Fruit fly (Drosophila melanogaster): Measurements from ENCODE around the gene okr.

Gene okr

DNA sequence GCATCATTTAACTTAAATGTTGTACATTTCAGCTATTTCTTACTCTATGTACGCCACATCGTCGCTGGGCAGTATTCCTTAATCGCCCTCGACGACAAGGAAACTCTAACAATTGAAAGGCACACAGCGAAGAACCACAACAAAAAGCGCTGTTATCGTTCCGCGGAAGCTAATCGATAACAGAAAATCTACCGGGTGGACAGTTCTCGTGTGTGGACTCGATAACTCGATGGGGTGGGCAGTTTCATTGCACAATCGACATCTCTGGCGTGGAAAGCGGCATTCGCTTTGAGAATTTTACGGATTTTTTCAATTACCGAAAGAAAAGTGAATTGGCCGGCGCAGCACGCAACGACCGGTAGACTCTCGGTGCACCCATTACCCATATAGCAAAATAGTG is 30.4 kb upstream of the okr start, which contains the start of the genes alpha4GT1 and Prp40 (continued):
- TF ChIP-seq gfzf (GFP tag; optimal IDR thresholded peaks at IDR 0.05) (peak; percentile 27), Med (GFP tag) (peak; percentile 39), MBD-R2 (GFP tag; IDR thresholded peaks at IDR 0.05) (peak; percentile 98), BEAF-32 (GFP tag; optimal IDR thresholded peaks at IDR 0.05) (peak; percentile 64), CG1832 (GFP tag; optimal IDR thresholded peaks at IDR 0.05) (no peak), CG12942 (GFP tag; optimal IDR thresholded peaks at IDR 0.05) (no peak), MESR4 (GFP tag; optimal IDR thresholded peaks at IDR 0.05) (peak; percentile 77), CG1647 (GFP tag; optimal IDR thresholded peaks at IDR 0.05) (no peak), ci (GFP tag; IDR thresholded peaks at IDR 0.05) (no peak), Nf-YC (tag; optimal IDR thresholded peaks at IDR 0.05) (no peak), amos (GFP tag; IDR thresholded peaks at IDR 0.05; ENCODE audit: partially characterized antibody) (peak; percentile 80), nau (GFP tag; optimal IDR thresholded peaks at IDR 0.05) (no peak), shn (GFP tag; optimal IDR thresholded peaks at IDR 0.05) (no peak), zen2 (GFP tag; IDR thresholded peaks at IDR 0.05; ENCODE audit: partially characterized antibody) (peak; percentile 90), CG13287 (GFP tag; IDR thresholded peaks at IDR 0.05; ENCODE audit: partially characterized antibody) (peak; percentile 87), CG16813 (GFP tag; IDR thresholded peaks at IDR 0.05; ENCODE audit: partially characterized antibody) (peak; percentile 81), Sry-β (GFP tag; optimal IDR thresholded peaks at IDR 0.05) (peak; percentile 90), NFAT (GFP tag; IDR thresholded peaks at IDR 0.05) (0 out of 2 replicates have a peak, but pooled peaks have one; percentile 15), CG9797 (GFP tag; optimal IDR thresholded peaks at IDR 0.05) (peak; percentile 4)

DNA sequence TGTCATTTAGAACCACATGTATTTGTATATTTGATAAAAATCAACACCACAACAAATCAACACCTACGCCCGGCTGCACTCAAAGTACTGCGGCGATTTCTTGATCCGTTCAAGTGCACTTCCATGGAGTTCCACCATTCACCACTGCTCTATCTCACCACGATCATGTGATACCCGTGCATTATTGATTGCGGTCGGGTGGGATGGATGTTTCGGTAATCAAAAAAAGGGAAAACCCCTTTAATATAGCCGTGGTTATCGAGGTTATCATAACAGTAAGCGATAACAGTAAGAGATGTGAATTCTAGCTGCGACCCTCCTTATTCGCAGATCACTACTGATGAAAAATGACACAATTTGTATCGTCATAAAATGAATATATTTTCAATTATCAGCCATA is 25.7 kb upstream of the okr start, which contains the start of the genes CG17224 and CG17264:
Gene CG17224 (minus strand): TSS at position 97 of the 400 bp plus-strand sequence.
Gene CG17264 (plus strand): TSS at position 297 of the 400 bp plus-strand sequence.
- TF ChIP-seq CG15073 (GFP tag; optimal IDR thresholded peaks at IDR 0.05) (no peak), dan (GFP tag; IDR thresholded peaks at IDR 0.05) (no peak), pzg (GFP tag; optimal IDR thresholded peaks at IDR 0.05) (no peak), CG31224 (GFP tag; IDR thresholded peaks at IDR 0.05) (no peak), CG14860 (GFP tag; IDR thresholded peaks at IDR 0.05; ENCODE audit: partially characterized antibody) (no peak), CG3281 (GFP tag; optimal IDR thresholded peaks at IDR 0.05) (no peak), Mes4 (GFP tag; optimal IDR thresholded peaks at IDR 0.05) (no peak), Max (GFP tag; optimal IDR thresholded peaks at IDR 0.05) (no peak), oc (tag; optimal IDR thresholded peaks at IDR 0.05) (no peak), insv (GFP tag; optimal IDR thresholded peaks at IDR 0.05) (no peak), Sry-β (GFP tag; optimal IDR thresholded peaks at IDR 0.05) (no peak), CG11504 (tag; optimal IDR thresholded peaks at IDR 0.05) (no peak), CG13287 (GFP tag; IDR thresholded peaks at IDR 0.05; ENCODE audit: partially characterized antibody) (no peak), CG7987 (GFP tag; optimal IDR thresholded peaks at IDR 0.05) (no peak), Fer2 (tag; optimal IDR thresholded peaks at IDR 0.05) (no peak), Usf (GFP tag; optimal IDR thresholded peaks at IDR 0.05) (no peak), sens (GFP tag) (peak; percentile 73), Nf-YC (tag; optimal IDR thresholded peaks at IDR 0.05) (no peak), trem (tag; optimal IDR thresholded peaks at IDR 0.05) (peak; percentile 20), amos (GFP tag; IDR thresholded peaks at IDR 0.05; ENCODE audit: partially characterized antibody) (no peak), CG15514 (GFP tag; optimal IDR thresholded peaks at IDR 0.05) (no peak), chif (GFP tag; optimal IDR thresholded peaks at IDR 0.05) (no peak), nerfin-1 (tag; optimal IDR thresholded peaks at IDR 0.05) (no peak), row (GFP tag; IDR thresholded peaks at IDR 0.05) (no peak), stwl (tag; optimal IDR thresholded peaks at IDR 0.05) (peak; percentile 37), sr (GFP tag; IDR thresholded peaks at IDR 0.05) (peak; percentile 45; the same call in 1 of the 3 replicates), CG6175 (GFP tag; IDR thresholded peaks at IDR 0.05) (no peak), pfk (GFP tag; optimal IDR thresholded peaks at IDR 0.05) (peak; percentile 86), CG9932 (GFP tag; IDR thresholded peaks at IDR 0.05) (no peak), jumu (GFP tag; optimal IDR thresholded peaks at IDR 0.05) (no peak), CG14014 (GFP tag; IDR thresholded peaks at IDR 0.05) (no peak), zf30C (GFP tag; optimal IDR thresholded peaks at IDR 0.05) (no peak), CG7786 (GFP tag; optimal IDR thresholded peaks at IDR 0.05) (no peak), Ets65A (GFP tag) (no peak)
